Worm (Caenorhabditis elegans): Measurements from ENCODE around the gene K10H10.5.

- TF ChIP-seq mab-5 (tag; optimal IDR thresholded peaks at IDR 0.05) (no peak), nhr-28 (tag; optimal IDR thresholded peaks at IDR 0.05) (no peak), nhr-12 (tag; optimal IDR thresholded peaks at IDR 0.05) (no peak), drap-1 (GFP tag; optimal IDR thresholded peaks at IDR 0.05) (no peak), mls-2 (tag; optimal IDR thresholded peaks at IDR 0.05) (no peak), ceh-83 (GFP tag; optimal IDR thresholded peaks at IDR 0.05) (no peak), unc-62 (GFP tag; optimal IDR thresholded peaks at IDR 0.05) (no peak)
Observed at ce11 chrII:14523070-14523572, 21.6 kb downstream of the K10H10.5 start, which contains the start of gene btb-20.
